Worm (Caenorhabditis elegans) whole organism, early embryonic: ENCODE measurements around the gene mig-15.

Source experiments
- B0310.2 ChIP-seq: sonication (generic microtip); optimal IDR thresholded peaks from 2 replicates; lab custom pipeline; 2016; ENCODE audit warnings: mild to moderate bottlenecking, missing genetic modification characterization, missing compliant biosample characterization
- F13C5.2 ChIP-seq: sonication (generic microtip); optimal IDR thresholded peaks from 2 replicates; lab custom pipeline; 2017; ENCODE audit warnings: mild to moderate bottlenecking, missing genetic modification characterization, inconsistent platforms, missing compliant biosample characterization
- aly-1 ChIP-seq: sonication (generic microtip); optimal IDR thresholded peaks from 2 replicates; lab custom pipeline; 2016; ENCODE audit warnings: missing genetic modification characterization, missing compliant biosample characterization
- ama-1 ChIP-seq: fragments of 150-350 bp; optimal IDR thresholded peaks from 2 replicates; lab custom pipeline; 2014
- ceh-13 ChIP-seq: fragments of 200-800 bp; sonication (Bioruptor generic); optimal IDR thresholded peaks from 2 replicates; lab custom pipeline; 2018; ENCODE audit warnings: mild to moderate bottlenecking, missing genetic modification characterization, missing compliant biosample characterization
- ceh-36 ChIP-seq: sonication (generic microtip); optimal IDR thresholded peaks from 2 replicates; lab custom pipeline; 2016; ENCODE audit warnings: missing genetic modification characterization, inconsistent platforms, missing compliant biosample characterization
- ets-7 ChIP-seq: sonication (generic microtip); optimal IDR thresholded peaks from 2 replicates; lab custom pipeline; 2016; ENCODE audit warnings: missing genotype, missing genetic modification characterization, missing compliant biosample characterization
- flt-1 ChIP-seq: fragments of 200-800 bp; sonication (Bioruptor generic); IDR thresholded peaks from 2 replicates; pipeline ENCODE4 v1.3.6; 2022; ENCODE audit warnings: missing genetic modification characterization, missing compliant biosample characterization
- hmbx-1 ChIP-seq: sonication (generic microtip); optimal IDR thresholded peaks from 2 replicates; lab custom pipeline; 2016; ENCODE audit warnings: mild to moderate bottlenecking, missing genetic modification characterization, missing compliant biosample characterization
- hmg-4 ChIP-seq: fragments of 200-800 bp; sonication (Bioruptor generic); optimal IDR thresholded peaks from 2 replicates; lab custom pipeline; 2018; ENCODE audit warnings: mild to moderate bottlenecking, missing genetic modification characterization, missing compliant biosample characterization
- hnd-1 ChIP-seq: sonication (generic microtip); optimal IDR thresholded peaks from 2 replicates; lab custom pipeline; 2016; ENCODE audit warnings: missing genetic modification characterization, missing compliant biosample characterization
- pes-1 ChIP-seq: fragments of 200-800 bp; sonication (Bioruptor generic); IDR thresholded peaks from 2 replicates; pipeline ENCODE4 v1.3.6; 2022; ENCODE audit warnings: missing genetic modification reagents, missing genetic modification characterization, missing compliant biosample characterization
- scrt-1 ChIP-seq: fragments of 200-800 bp; sonication (Bioruptor generic); IDR thresholded peaks from 2 replicates; pipeline ENCODE4 v1.3.6; 2022; ENCODE audit warnings: missing genetic modification characterization, missing compliant biosample characterization
- sea-1 ChIP-seq: fragments of 200-800 bp; sonication (Bioruptor generic); conservative IDR thresholded peaks from 2 replicates; pipeline ENCODE4 v1.3.6; 2022; ENCODE audit warnings: missing genetic modification characterization, missing compliant biosample characterization
- tbx-11 ChIP-seq: fragments of 200-800 bp; sonication (Bioruptor generic); IDR thresholded peaks from 2 replicates; pipeline ENCODE4 v1.3.6; 2022; ENCODE audit warnings: missing genetic modification characterization, missing compliant biosample characterization
- tbx-37 ChIP-seq: fragments of 200-800 bp; sonication (Bioruptor generic); conservative IDR thresholded peaks from 2 replicates; pipeline ENCODE4 v1.3.6; 2022; ENCODE audit warnings: missing genetic modification reagents, missing genetic modification characterization, missing compliant biosample characterization
- tra-4 ChIP-seq: sonication (generic microtip); optimal IDR thresholded peaks from 2 replicates; lab custom pipeline; 2017; ENCODE audit warnings: missing genetic modification characterization, missing compliant biosample characterization

The mig-15 gene

ce11 chrX:10379678-10380077 lies 48.8 kb downstream of the mig-15 start, which contains the start of gene rme-4:
Gene rme-4, minus strand, starts transcription at chrX:10379845.
- TF ChIP-seq tbx-37 (GFP tag; lab: Robert Waterston, UW), result no peak
- TF ChIP-seq sea-1 (GFP tag; lab: Robert Waterston, UW), result no peak
- no peak for TF ChIP-seq flt-1 (GFP tag; lab: Robert Waterston, UW)
- TF ChIP-seq F13C5.2 (tag; lab: Kevin White, UChicago), result no peak
- TF ChIP-seq ceh-36, result no peak
- no peak for TF ChIP-seq scrt-1
- no peak for TF ChIP-seq ama-1
- no peak for TF ChIP-seq B0310.2 (tag; lab: Kevin White, UChicago)
- no peak for TF ChIP-seq tbx-11 (GFP tag; lab: Robert Waterston, UW)
- TF ChIP-seq ceh-13 (GFP tag; lab: Kevin White, UChicago), result no peak
- no peak for TF ChIP-seq pes-1 (GFP tag; lab: Robert Waterston, UW)
- TF ChIP-seq ets-7, result no peak
- TF ChIP-seq hmg-4 (GFP tag; lab: Kevin White, UChicago), result no peak
- TF ChIP-seq hmbx-1, result no peak
- TF ChIP-seq hnd-1 (tag; lab: Kevin White, UChicago), result no peak

ce11 chrX:10377663-10378062 lies 50.8 kb downstream of the mig-15 start:
- TF ChIP-seq flt-1 (GFP tag; lab: Robert Waterston, UW) (0 out of 2 replicates have a peak, but pooled peaks have one; percentile 26), tbx-11 (GFP tag; lab: Robert Waterston, UW) (no peak)

ce11 chrX:10376989-10377388 lies 51.5 kb downstream of the mig-15 start:
- no peak for TF ChIP-seq sea-1 (GFP tag; lab: Robert Waterston, UW)
- TF ChIP-seq tbx-37 (GFP tag; lab: Robert Waterston, UW), result no peak
- TF ChIP-seq hmbx-1, result no peak
- TF ChIP-seq flt-1 (GFP tag; lab: Robert Waterston, UW), result no peak

- TF ChIP-seq B0310.2 (tag; lab: Kevin White, UChicago) (no peak), ama-1 (no peak), ets-7 (no peak), ceh-13 (GFP tag; lab: Kevin White, UChicago) (no peak), hnd-1 (tag; lab: Kevin White, UChicago) (no peak), hmg-4 (GFP tag; lab: Kevin White, UChicago) (peak; percentile 16), aly-1 (tag; lab: Kevin White, UChicago) (peak; percentile 4)
These were observed 54.9 kb downstream of the mig-15 start for ce11 chrX:10373581-10373980.

- TF ChIP-seq hmbx-1, result no peak
- TF ChIP-seq hmg-4 (GFP tag; lab: Kevin White, UChicago), result peak; percentile 73
- no peak for TF ChIP-seq tra-4 (tag; lab: Kevin White, UChicago)
- TF ChIP-seq pes-1 (GFP tag; lab: Robert Waterston, UW), result no peak
- no peak for TF ChIP-seq ceh-13 (GFP tag; lab: Kevin White, UChicago)
- peak; percentile 13 for TF ChIP-seq F13C5.2 (tag; lab: Kevin White, UChicago)
- no peak for TF ChIP-seq B0310.2 (tag; lab: Kevin White, UChicago)
- no peak for TF ChIP-seq ceh-36
- TF ChIP-seq scrt-1, result no peak
- no peak for TF ChIP-seq ets-7
- peak; percentile 61; the same call in 1 of the 2 replicates for TF ChIP-seq sea-1 (GFP tag; lab: Robert Waterston, UW)
- TF ChIP-seq tbx-11 (GFP tag; lab: Robert Waterston, UW), result no peak
- 0 out of 2 replicates have a peak, but pooled peaks have one; percentile 20 for TF ChIP-seq tbx-37 (GFP tag; lab: Robert Waterston, UW)
- TF ChIP-seq aly-1 (tag; lab: Kevin White, UChicago), result no peak
- no peak for TF ChIP-seq hnd-1 (tag; lab: Kevin White, UChicago)
- TF ChIP-seq ama-1, result no peak
- peak; percentile 17; the same call in 1 of the 2 replicates for TF ChIP-seq flt-1 (GFP tag; lab: Robert Waterston, UW)
These were observed 55.9 kb downstream of the mig-15 start, which contains the start of gene Y49A10A.2 for ce11 chrX:10372556-10372955. Gene Y49A10A.2, minus strand, starts transcription at chrX:10372664.
